Worm (Caenorhabditis elegans): ENCODE data around the gene gcp-2.2.

ce11 chrX:11552879-11553278 is 15.4 kb downstream of the gcp-2.2 start:
- TF ChIP-seq nhr-237 (tag; optimal IDR thresholded peaks at IDR 0.05), result no peak
- no peak for TF ChIP-seq elt-1 (tag; optimal IDR thresholded peaks at IDR 0.05; ENCODE audit: borderline replicate concordance, insufficient read depth)

All from whole organism, mixed stage, embryonic.